Fruit fly (Drosophila melanogaster) S2 (cell line): ENCODE results near the gene CG11755.

Experiments
- CG8478 ChIP-seq: fragments of >200 bp; optimal IDR thresholded peaks from 2 replicates; lab custom pipeline; 2018
- CTCF ChIP-seq, 2 experiments: fragments of >200 bp; optimal IDR thresholded peaks; 2 replicates each; lab custom pipeline; 2018

The CG11755 gene

DNA sequence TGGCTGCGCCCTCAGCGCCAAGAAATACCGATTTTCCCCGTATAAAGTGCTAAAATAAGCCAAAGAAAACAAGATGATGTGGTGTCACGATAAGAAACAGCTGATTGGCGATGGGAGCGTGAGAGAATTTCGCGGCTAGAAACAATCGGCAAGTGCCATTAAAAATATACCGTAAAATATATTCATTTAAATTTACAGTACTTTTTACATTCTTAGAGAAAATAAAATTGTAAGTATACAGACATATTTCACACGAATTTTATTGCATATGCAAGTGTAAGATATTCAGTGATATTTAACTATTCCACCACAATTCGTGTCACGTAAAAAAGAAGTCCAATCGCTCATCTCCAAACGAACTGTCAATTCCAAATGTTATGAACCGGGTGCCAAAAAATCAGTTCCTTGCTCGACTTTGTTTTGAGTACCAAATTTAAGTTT, at the start of gene CG11755, which contains the start of the genes Unc50 and CG8043:
Gene CG11755, plus strand, starts transcription at position 356 of the 441 bp plus-strand sequence.
Gene Unc50, minus strand, starts transcription at position 54 of the 441 bp plus-strand sequence.
Gene CG8043, plus strand, starts transcription at position 356 of the 441 bp plus-strand sequence.
- TF ChIP-seq CG8478 (lab: Kevin White, UChicago) (no peak), CTCF (optimal IDR thresholded peaks at IDR 0.05; lab: Kevin White, UChicago) (no peak)

DNA sequence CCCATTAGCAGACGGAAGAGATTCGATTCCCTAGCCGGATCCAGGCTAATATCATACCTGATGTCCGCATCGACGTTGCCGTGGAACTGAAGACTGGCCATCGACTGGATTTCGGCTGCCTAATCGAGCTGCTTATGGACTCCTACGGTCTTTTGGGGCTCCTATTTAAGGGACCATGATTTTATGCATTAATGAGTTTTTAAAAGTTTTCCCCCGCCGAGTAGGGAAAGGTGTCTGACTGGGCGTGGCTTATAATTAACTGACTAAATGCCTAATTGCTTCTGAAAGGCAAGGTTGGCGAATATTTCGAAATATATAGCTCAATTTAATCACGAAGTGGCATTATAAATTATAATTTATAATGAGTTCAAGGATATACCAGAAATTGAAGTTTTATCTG, 40.9 kb upstream of the CG11755 start, which contains the start of gene Or85e:
Gene Or85e, minus strand, starts transcription at position 101 of the 400 bp plus-strand sequence.
- TF ChIP-seq CG8478 (lab: Kevin White, UChicago), result no peak
- no peak for TF ChIP-seq CTCF (optimal IDR thresholded peaks at IDR 0.05; lab: Kevin White, UChicago)

DNA sequence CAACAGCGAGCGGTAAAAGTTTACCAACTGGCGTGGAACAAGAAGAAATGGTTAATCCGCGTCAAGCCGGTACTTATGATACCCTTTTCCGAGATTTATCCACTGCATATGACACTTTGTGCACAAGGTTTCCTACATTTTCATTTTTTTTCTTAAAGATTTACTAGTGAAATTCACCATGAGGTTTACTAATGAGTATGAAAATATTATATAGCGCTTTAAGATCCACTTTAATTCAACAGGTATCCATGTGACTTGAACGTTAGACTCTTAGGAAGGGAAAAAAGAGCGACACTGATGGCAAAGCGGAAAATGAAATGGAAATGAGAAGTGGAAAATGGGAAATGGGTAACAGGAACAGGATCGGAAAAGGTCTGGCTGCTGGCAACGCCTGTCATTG, 38.1 kb upstream of the CG11755 start:
- TF ChIP-seq CG8478 (lab: Kevin White, UChicago) (no peak), CTCF (optimal IDR thresholded peaks at IDR 0.05; lab: Kevin White, UChicago) (no peak)

DNA sequence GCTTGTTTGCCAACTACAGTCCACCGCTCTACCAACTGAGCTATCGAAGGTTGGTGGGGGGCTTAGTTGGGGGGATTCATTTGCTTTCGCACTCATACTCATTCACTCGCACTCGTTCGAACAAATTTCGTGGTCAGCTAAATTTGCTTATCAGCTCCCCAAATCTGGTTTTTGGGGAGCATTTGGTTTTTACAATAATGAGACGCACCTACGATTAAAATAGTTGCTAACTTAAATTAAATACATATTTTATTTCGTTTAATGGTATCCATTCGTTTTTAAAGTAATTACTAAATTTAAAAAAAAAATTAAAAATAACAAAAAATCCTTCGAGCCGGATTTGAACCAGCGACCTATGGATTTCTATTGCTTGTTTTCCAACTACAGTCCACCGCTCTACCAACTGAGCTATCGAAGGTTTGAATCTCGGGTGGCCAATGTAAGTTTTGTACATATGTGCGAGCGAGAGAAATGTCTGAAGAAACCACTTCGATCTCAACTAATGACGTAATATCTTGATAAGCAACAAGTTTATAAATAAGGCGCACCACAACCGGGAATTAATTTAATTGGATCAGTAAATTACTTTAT, 34.2 kb upstream of the CG11755 start:
- TF ChIP-seq CTCF (optimal IDR thresholded peaks at IDR 0.05; lab: Kevin White, UChicago), result no peak
- no peak for TF ChIP-seq CG8478 (lab: Kevin White, UChicago)

DNA sequence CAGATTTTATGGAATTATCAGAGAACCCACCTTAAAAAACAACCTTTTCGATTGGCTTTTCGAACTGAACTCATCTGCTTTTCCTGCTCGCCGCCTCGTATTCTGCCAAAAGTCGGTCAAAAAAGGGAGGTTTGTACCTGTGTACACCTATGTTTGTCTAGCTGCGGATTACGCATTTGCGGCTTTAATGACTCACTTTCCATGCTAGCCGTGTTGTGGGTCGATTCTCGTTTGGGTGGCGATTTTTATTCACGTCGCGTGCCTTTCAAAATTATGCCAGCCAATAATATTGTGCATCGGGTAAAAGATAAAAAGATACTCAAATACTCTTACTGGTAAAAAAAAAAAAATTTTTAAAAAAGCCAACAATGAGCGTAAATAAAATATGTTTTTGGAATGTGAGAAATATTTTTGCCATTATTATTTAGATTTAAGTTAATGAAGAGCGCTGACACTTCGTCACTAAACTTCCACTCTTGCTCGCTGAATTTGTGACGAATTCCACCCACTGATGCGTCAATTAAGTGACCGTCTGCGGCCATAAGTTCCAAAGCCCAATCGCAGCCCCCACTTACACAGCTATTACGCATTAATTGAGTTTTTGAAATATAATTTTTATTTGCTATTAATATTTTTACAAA, 31.0 kb upstream of the CG11755 start, which contains the start of gene Cyp313b1:
Gene Cyp313b1, minus strand, starts transcription at position 71 of the 641 bp plus-strand sequence.
- TF ChIP-seq CG8478 (lab: Kevin White, UChicago) (no peak), CTCF (optimal IDR thresholded peaks at IDR 0.05; lab: Kevin White, UChicago) (no peak)

DNA sequence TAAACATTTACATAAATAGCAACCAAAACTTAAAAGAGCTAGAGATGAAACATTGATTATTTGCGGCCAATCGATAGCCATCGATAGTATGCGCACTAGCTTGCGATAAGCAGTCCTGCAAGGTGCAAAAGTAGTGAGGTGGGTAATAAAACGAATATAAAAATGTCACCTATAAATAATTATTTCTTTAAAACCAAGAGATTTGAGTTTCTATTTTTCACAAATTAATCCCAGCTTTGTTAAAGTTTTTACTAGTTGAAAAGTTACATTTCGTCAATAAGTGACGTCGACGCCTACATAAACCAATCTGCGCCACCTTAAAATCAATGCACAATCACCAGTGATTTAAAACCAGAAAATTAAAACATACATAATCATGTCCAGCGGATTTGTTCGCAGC, 26.0 kb upstream of the CG11755 start, which contains the start of the genes Mkk4 and SLIRP2:
Gene Mkk4, minus strand, starts transcription at position 56 of the 400 bp plus-strand sequence.
Gene SLIRP2, plus strand, starts transcription at position 344 of the 400 bp plus-strand sequence.
- no peak for TF ChIP-seq CTCF (optimal IDR thresholded peaks at IDR 0.05; lab: Kevin White, UChicago)
- TF ChIP-seq CG8478 (lab: Kevin White, UChicago), result no peak

DNA sequence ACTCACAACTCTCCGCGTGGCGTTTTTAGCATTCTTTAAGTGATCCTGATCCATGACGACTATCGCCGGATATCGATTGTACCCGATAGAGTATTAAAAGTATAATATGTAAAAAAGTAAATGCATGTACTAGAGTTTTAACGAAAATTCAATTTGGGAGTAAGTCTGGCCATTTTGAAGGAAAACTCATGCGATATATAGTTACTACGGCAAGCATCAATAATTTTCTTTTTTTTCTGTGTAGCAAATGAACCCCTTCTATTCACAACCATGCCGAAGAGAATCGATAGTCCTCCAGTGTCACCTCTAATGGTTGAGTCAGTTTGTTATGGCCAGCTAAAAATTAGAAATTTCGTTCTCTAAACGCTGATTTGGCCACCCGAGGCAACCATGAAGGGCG, 24.0 kb upstream of the CG11755 start, which contains the start of the genes Sys1 and Dhod:
Gene Sys1, plus strand, starts transcription at position 91 of the 400 bp plus-strand sequence.
Gene Dhod, minus strand, starts transcription at position 186 of the 400 bp plus-strand sequence.
- TF ChIP-seq CG8478 (lab: Kevin White, UChicago) (no peak), CTCF (optimal IDR thresholded peaks at IDR 0.05; lab: Kevin White, UChicago) (no peak)

DNA sequence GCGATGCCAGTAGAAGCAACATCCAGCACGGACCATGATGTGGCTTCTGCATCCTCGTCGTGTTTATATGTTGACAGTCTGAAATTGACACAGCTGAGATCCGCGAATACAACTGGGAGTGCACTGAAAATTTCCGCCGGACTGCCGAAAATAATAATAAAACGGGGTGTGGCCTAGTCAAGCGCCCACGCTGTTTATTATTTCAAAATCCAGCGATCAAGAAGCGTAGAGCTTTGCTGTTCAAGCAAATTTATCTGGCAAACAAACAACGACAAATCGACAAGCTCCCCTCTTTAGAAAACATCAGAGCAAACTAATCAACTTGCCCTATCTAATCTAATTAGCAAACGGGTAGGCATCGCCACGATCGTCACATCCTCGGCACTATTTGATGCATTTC, 22.7 kb upstream of the CG11755 start:
- TF ChIP-seq CG8478 (lab: Kevin White, UChicago) (no peak), CTCF (optimal IDR thresholded peaks at IDR 0.05; lab: Kevin White, UChicago) (no peak)

DNA sequence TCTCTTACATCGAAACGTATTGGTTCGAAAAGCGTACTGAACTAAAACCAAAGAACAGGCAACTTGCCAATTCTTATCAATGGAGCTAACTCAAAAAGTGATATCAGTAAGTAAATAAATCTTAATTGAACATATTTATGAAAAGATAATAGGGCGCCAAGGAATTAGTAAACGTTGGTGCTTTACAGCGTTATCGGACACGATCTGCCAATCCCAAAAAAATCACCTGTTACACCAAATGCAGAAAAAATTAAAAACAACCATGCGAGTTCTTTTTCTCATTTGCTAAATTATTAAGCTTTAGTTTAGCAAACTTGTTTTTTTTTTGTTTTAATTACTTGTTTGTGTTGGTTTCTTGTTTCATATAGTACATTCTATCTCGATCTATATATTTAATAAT, 22.0 kb upstream of the CG11755 start, which contains the start of gene CG42489:
Gene CG42489, minus strand, starts transcription at position 101 of the 400 bp plus-strand sequence.
- TF ChIP-seq CG8478 (lab: Kevin White, UChicago), result no peak
- TF ChIP-seq CTCF (optimal IDR thresholded peaks at IDR 0.05; lab: Kevin White, UChicago), result no peak

DNA sequence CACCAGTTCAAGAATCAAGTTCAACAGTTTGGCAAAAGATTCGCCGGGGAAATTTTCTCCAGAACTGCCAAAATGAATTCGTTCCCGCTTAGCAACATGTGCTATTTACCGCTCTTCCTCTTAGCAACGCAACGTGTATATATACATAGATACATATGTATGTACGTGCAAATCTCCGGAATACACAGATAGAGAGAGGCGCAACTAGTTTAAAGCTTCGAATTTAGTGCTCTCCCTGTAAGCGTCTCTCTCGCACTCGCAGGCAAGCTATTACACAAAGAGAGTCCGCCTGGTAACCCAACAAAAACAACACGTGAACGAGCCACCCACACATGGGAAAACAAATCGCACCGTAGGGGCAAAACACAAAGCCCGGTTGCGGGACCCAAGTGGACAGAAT, 18.0 kb upstream of the CG11755 start:
- TF ChIP-seq CTCF (optimal IDR thresholded peaks at IDR 0.05; lab: Kevin White, UChicago) (no peak), CG8478 (lab: Kevin White, UChicago) (no peak)

DNA sequence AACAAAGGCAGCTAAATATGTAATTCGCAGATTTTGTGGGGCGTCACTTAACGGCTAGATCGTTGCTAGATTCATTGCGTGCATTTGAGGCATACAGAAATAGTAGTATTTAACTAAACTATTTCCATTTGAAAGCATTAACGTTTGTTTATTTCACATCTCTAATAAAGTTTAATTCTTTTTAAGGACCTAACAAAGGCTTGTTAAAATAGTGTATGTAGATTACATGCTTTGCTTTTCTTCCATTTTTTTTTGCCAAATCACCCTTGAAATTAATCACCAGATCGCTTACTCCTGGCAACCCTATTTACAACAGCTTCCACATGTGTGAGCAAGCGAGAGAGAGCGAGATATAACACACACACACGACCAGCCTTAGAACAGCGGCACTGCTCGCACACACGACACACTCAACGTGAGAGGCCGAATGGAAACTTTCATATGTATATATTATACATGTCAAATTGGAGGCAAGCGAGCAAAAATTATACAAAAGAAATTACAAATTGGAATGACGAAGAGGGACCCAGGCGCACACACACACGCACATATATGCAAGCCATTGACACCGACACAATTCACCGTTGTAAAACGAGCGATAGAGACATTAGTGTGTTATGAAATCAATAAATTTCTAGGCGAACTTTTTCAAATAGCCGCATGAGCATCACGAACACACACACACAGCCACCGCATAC, 17.4 kb upstream of the CG11755 start:
- TF ChIP-seq CG8478 (lab: Kevin White, UChicago) (no peak), CTCF (optimal IDR thresholded peaks at IDR 0.05; lab: Kevin White, UChicago) (no peak)

DNA sequence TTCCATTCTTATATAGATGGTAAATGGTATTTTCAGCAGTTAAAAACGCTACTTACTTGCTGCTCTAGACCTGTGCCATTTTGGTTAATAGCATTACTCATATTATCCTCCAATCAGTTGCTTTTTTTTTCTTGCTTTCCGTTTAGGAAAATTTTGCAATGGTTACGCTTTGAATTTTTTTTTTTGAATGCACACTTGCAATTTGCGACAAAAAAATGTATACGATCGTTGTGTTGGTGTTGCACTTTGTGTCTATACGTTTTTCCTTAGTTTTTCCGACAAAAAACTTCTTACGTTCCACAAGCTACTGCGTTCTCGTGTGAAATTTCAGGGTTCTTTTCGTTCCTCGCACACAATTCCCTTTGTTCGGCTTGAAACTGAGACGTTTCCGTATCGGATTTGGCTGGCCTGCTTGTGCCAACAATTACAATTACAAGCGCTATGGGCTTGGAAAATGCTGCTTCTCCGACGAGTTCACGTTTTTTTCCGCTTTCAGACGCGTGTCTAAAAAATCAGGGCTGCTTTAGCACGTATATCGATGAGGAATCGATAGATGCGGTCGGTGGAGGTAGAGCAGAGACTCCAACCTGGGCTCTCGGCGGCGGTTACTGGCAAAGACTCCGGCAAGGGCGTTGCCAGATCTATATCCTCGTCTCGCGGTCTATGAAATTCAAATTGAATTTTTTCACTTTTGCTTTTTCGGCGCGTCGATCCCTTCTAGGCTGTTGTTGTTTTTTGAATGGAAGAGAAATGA, 16.6 kb upstream of the CG11755 start:
- peak; percentile 71 to 72 for TF ChIP-seq CTCF (optimal IDR thresholded peaks at IDR 0.05; lab: Kevin White, UChicago)
- no peak for TF ChIP-seq CG8478 (lab: Kevin White, UChicago)

DNA sequence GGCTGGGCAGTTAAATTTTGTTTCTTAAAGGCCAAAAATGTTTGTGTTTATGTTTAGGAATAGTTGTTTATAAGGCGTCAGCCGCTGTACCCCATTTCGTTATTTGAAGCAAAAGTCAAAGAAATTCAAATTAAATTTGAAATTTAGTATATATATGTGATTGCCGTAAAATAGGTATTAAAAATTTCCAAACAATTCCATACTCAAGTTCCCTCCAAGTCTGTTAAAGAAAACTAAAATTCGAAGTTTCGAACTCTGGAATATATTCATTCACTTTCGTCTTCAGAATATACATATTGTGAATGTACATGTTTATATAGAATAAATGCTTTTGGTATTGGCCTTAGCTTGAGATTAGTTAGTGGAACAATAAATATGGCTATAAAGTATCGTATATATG, 16.1 kb upstream of the CG11755 start, which contains the start of gene bel:
Gene bel, minus strand, starts transcription at position 101 of the 400 bp plus-strand sequence.
- no peak for TF ChIP-seq CTCF (optimal IDR thresholded peaks at IDR 0.05; lab: Kevin White, UChicago)
- no peak for TF ChIP-seq CG8478 (lab: Kevin White, UChicago)
